Worm (Caenorhabditis elegans) whole organism, L4/young adult: ENCODE data around the gene tag-51.

ENCODE experiments used
- W03F9.2 ChIP-seq: fragments of 150-350 bp; optimal IDR thresholded peaks from 2 replicates; lab custom pipeline; 2014; ENCODE audit warnings: missing biosample characterization, missing genetic modification characterization
- dao-5 ChIP-seq: sonication (generic microtip); optimal IDR thresholded peaks from 2 replicates; lab custom pipeline; 2016; ENCODE audit warnings: missing genotype, missing genetic modification characterization, moderate library complexity, missing compliant biosample characterization
- him-1 ChIP-seq: sonication (generic microtip); optimal IDR thresholded peaks from 2 replicates; lab custom pipeline; 2016; ENCODE audit warnings: missing genotype, missing genetic modification reagents, missing genetic modification characterization, missing compliant biosample characterization

- TF ChIP-seq him-1 (tag; lab: Kevin White, UChicago) (no peak), W03F9.2 (no peak), dao-5 (tag; lab: Kevin White, UChicago) (no peak)
Observed at ce11 chrIII:888983-889549, 35.0 kb downstream of the tag-51 start.
